Worm (Caenorhabditis elegans): Measurements from ENCODE around the gene Y54G2A.10.

DNA sequence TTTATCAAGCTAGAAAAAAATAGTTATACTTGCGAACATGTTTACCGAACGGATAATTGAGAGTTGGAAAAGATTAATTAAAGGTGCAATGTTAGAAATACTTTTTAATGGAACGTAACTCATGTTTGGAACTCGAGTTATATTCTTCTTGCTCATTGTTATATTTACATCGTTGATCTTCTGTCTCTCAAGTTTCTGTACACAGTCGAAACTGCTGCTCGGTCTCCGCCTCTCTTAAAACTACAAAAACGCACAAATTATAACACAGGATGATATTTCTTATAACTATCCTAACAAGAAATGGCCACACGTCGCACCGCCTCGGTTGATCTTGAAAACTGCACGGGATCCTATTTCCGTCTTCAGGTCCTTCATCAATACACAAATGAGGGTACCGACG, 35.0 kb downstream of the Y54G2A.10 start, which contains the start of gene pudl-2:
- no peak for TF ChIP-seq jun-1 (tag; optimal IDR thresholded peaks at IDR 0.05)
- no peak for TF ChIP-seq nhr-11 (tag; optimal IDR thresholded peaks at IDR 0.05)
- no peak for TF ChIP-seq zag-1 (tag; optimal IDR thresholded peaks at IDR 0.05)
- no peak for TF ChIP-seq lin-13 (GFP tag; optimal IDR thresholded peaks at IDR 0.05)
- no peak for TF ChIP-seq snpc-4 (tag; optimal IDR thresholded peaks at IDR 0.05)
- TF ChIP-seq sptf-1 (tag; optimal IDR thresholded peaks at IDR 0.05), result no peak
- no peak for TF ChIP-seq mdl-1 (tag; optimal IDR thresholded peaks at IDR 0.05)
- no peak for TF ChIP-seq aly-2 (tag; optimal IDR thresholded peaks at IDR 0.05)
- TF ChIP-seq nhr-12 (tag; optimal IDR thresholded peaks at IDR 0.05), result no peak
- no peak for TF ChIP-seq hpl-2 (GFP tag; optimal IDR thresholded peaks at IDR 0.05)
- TF ChIP-seq ama-1 (optimal IDR thresholded peaks at IDR 0.05), result no peak
- no peak for TF ChIP-seq elt-2 (tag; optimal IDR thresholded peaks at IDR 0.05)
- TF ChIP-seq nhr-77 (tag; optimal IDR thresholded peaks at IDR 0.05), result no peak
